Worm (Caenorhabditis elegans) whole organism, young adult: ENCODE measurements around the gene fbxo-11.2.
A peak's percentile ranks its signal among the peaks of the same experiment; 100 is the strongest.

Experiments
- B0261.1 ChIP-seq: sonication (generic microtip); optimal IDR thresholded peaks from 2 replicates; lab custom pipeline; 2016; ENCODE audit warnings: mild to moderate bottlenecking, missing genetic modification characterization, moderate library complexity, missing compliant biosample characterization
- akir-1 ChIP-seq: fragments of 200-800 bp; sonication (Bioruptor generic); optimal IDR thresholded peaks from 2 replicates; lab custom pipeline; 2018; ENCODE audit warnings: mild to moderate bottlenecking, missing genetic modification characterization, moderate library complexity, missing compliant biosample characterization
- ama-1 ChIP-seq, 3 experiments: fragments of 150-350 bp in 1 of 3; sonication (generic microtip) in 2 of 3; optimal IDR thresholded peaks; 2 replicates each; lab custom pipeline; 2014 to 2018; ENCODE audit warnings: missing biosample characterization in 2 of 3, missing genetic modification characterization in 2 of 3, missing genetic modification reagents in 2 of 3
- dpl-1 ChIP-seq: fragments of 150-350 bp; optimal IDR thresholded peaks from 2 replicates; lab custom pipeline; 2014; ENCODE audit warnings: missing biosample characterization, missing genetic modification reagents, missing genetic modification characterization
- efl-1 ChIP-seq: fragments of 150-350 bp; optimal IDR thresholded peaks from 2 replicates; lab custom pipeline; 2014; ENCODE audit warnings: missing biosample characterization, missing genetic modification reagents, missing genetic modification characterization
- ekl-4 ChIP-seq: fragments of 200-800 bp; sonication (Bioruptor generic); IDR thresholded peaks from 2 replicates; pipeline ENCODE4 v1.3.6; 2022; ENCODE audit warnings: missing genetic modification reagents, missing genetic modification characterization, missing compliant biosample characterization
- hlh-12 ChIP-seq: sonication (generic microtip); optimal IDR thresholded peaks from 2 replicates; lab custom pipeline; 2016; ENCODE audit warnings: missing genetic modification characterization, missing compliant biosample characterization
- nhr-27 ChIP-seq: fragments of 200-800 bp; sonication (Bioruptor generic); optimal IDR thresholded peaks from 2 replicates; lab custom pipeline; 2018; ENCODE audit warnings: mild to moderate bottlenecking, missing genetic modification characterization, moderate library complexity, missing compliant biosample characterization
- nhr-90 ChIP-seq: sonication (generic microtip); optimal IDR thresholded peaks from 2 replicates; lab custom pipeline; 2016; ENCODE audit warnings: missing genotype, mild to moderate bottlenecking, missing genetic modification characterization, missing compliant biosample characterization
- rec-8 ChIP-seq, 2 experiments: sonication (generic microtip); optimal IDR thresholded peaks; 2 replicates each; lab custom pipeline; 2016; ENCODE audit warnings: mild to moderate bottlenecking in 2 of 2, missing genetic modification characterization in 2 of 2, missing genetic modification reagents in 2 of 2, missing genotype in 2 of 2, missing biosample characterization in 1 of 2, missing compliant biosample characterization in 1 of 2, moderate library complexity in 1 of 2
- sdz-38 ChIP-seq: sonication (generic microtip); optimal IDR thresholded peaks from 2 replicates; lab custom pipeline; 2016; ENCODE audit warnings: missing genotype, missing genetic modification characterization, missing compliant biosample characterization
- snpc-4 ChIP-seq, 5 experiments: fragments of 150-350 bp in 1 of 5; sonication (generic microtip) in 4 of 5; optimal IDR thresholded peaks; 2 replicates each; lab custom pipeline; 2014 to 2018; ENCODE audit warnings: missing genetic modification characterization in 5 of 5, missing biosample characterization in 3 of 5, antibody characterized with exemption in 2 of 5, mild to moderate bottlenecking in 2 of 5, missing compliant biosample characterization in 2 of 5, missing genotype in 2 of 5, moderate library complexity in 2 of 5, missing genetic modification reagents in 1 of 5
- tlf-1 ChIP-seq: fragments of 200-800 bp; sonication (Bioruptor generic); optimal IDR thresholded peaks from 2 replicates; lab custom pipeline; 2018; ENCODE audit warnings: mild to moderate bottlenecking, missing genetic modification characterization, missing compliant biosample characterization

ce11 chrIII:1080536-1080935 lies 27.5 kb upstream of the fbxo-11.2 start, which contains the start of the genes rab-18 and kbp-4:
- peak; percentile 93 for TF ChIP-seq tlf-1
- TF ChIP-seq nhr-27 (tag; lab: Kevin White, UChicago) = no peak
- no peak for TF ChIP-seq sdz-38
- TF ChIP-seq ekl-4 (GFP tag; lab: Robert Waterston, UW) = peak; percentile 94
- peak; percentile 13 for TF ChIP-seq nhr-90 (tag; lab: Kevin White, UChicago)
- TF ChIP-seq ama-1 (optimal IDR thresholded peaks at IDR 0.05; lab: Kevin White, UChicago) = no peak
- no peak for TF ChIP-seq ama-1 (GFP tag; optimal IDR thresholded peaks at IDR 0.05; lab: Kevin White, UChicago)
- TF ChIP-seq snpc-4 (GFP tag; optimal IDR thresholded peaks at IDR 0.05; lab: Kevin White, UChicago) = peak; percentile 45
- peak; percentile 65 to 81 (median 78) for TF ChIP-seq snpc-4 (tag; optimal IDR thresholded peaks at IDR 0.05; lab: Kevin White, UChicago)
- TF ChIP-seq dpl-1 (GFP tag; lab: Kevin White, UChicago) = peak; percentile 94
- TF ChIP-seq efl-1 = peak; percentile 97
- TF ChIP-seq akir-1 (GFP tag; lab: Kevin White, UChicago) = no peak
- TF ChIP-seq rec-8 (tag; optimal IDR thresholded peaks at IDR 0.05; lab: Kevin White, UChicago) = no peak
- TF ChIP-seq B0261.1 = no peak
- TF ChIP-seq hlh-12 (tag; lab: Kevin White, UChicago) = no peak
